Fruit fly (Drosophila melanogaster) whole organism, embryonic: ENCODE data around the gene CG7675.
A peak's percentile ranks its signal among the peaks of the same experiment; 100 is the strongest.

Experiments used
- Abd-B ChIP-seq: fragments of 200-800 bp; sonication (Bioruptor generic); optimal IDR thresholded peaks from 2 replicates; lab custom pipeline; 2018; ENCODE audit warnings: missing biosample characterization, mild to moderate bottlenecking, missing genetic modification characterization, moderate library complexity
- Antp ChIP-seq: fragments of 200-800 bp; sonication (Bioruptor generic); optimal IDR thresholded peaks from 3 replicates; lab custom pipeline; 2016; ENCODE audit warnings: missing biosample characterization, missing genetic modification characterization
- Atf-2 ChIP-seq: fragments of 200-800 bp; sonication (Bioruptor generic); optimal IDR thresholded peaks from 2 replicates; lab custom pipeline; 2016; ENCODE audit warnings: missing biosample characterization, missing genetic modification characterization
- B-H1 ChIP-seq: fragments of 200-800 bp; sonication (Bioruptor generic); IDR thresholded peaks from 3 replicates; pipeline ENCODE4 v1.3.6; 2022; ENCODE audit warnings: missing biosample characterization, missing genetic modification characterization
- CG10209 ChIP-seq: fragments of 200-800 bp; sonication (Bioruptor generic); optimal IDR thresholded peaks from 3 replicates; lab custom pipeline; 2017; ENCODE audit warnings: missing biosample characterization, mild to moderate bottlenecking, missing genetic modification characterization, missing genetic modification reagents
- CG11398 ChIP-seq: fragments of 200-800 bp; sonication (Bioruptor generic); optimal IDR thresholded peaks from 2 replicates; lab custom pipeline; 2016; ENCODE audit warnings: missing biosample characterization, missing genetic modification characterization
- CG12071 ChIP-seq: fragments of 200-800 bp; sonication (Bioruptor generic); optimal IDR thresholded peaks from 3 replicates; lab custom pipeline; 2018; ENCODE audit warnings: missing biosample characterization, mild to moderate bottlenecking, missing genetic modification characterization
- CG14441 ChIP-seq: fragments of 200-800 bp; sonication (Bioruptor generic); IDR thresholded peaks from 2 replicates; pipeline ENCODE4 v1.3.6; 2022; ENCODE audit warnings: missing biosample characterization, missing genetic modification characterization
- CG15073 ChIP-seq: fragments of 200-800 bp; sonication (Bioruptor generic); optimal IDR thresholded peaks from 2 replicates; lab custom pipeline; 2016; ENCODE audit warnings: missing biosample characterization, missing genetic modification characterization
- CG16815 ChIP-seq: fragments of 200-800 bp; sonication (Bioruptor generic); optimal IDR thresholded peaks from 3 replicates; lab custom pipeline; 2017; ENCODE audit warnings: missing biosample characterization, mild to moderate bottlenecking, missing genetic modification characterization
- CG17829 ChIP-seq: fragments of 200-800 bp; optimal IDR thresholded peaks from 2 replicates; lab custom pipeline; 2019; ENCODE audit warnings: missing biosample characterization, mild to moderate bottlenecking, missing genetic modification characterization, moderate library complexity
- CG18619 ChIP-seq: fragments of 200-800 bp; sonication (Bioruptor generic); optimal IDR thresholded peaks from 3 replicates; lab custom pipeline; 2017; ENCODE audit warnings: missing biosample characterization, mild to moderate bottlenecking, missing genetic modification characterization
- CG5245 ChIP-seq: fragments of 200-800 bp; sonication (Bioruptor generic); optimal IDR thresholded peaks from 3 replicates; lab custom pipeline; 2016; ENCODE audit warnings: missing biosample characterization, missing genetic modification characterization
- CG6254 ChIP-seq: fragments of 200-800 bp; sonication (Bioruptor generic); optimal IDR thresholded peaks from 3 replicates; lab custom pipeline; 2017; ENCODE audit warnings: mild to moderate bottlenecking, missing biosample characterization, missing genetic modification reagents, missing genetic modification characterization
- CG7372 ChIP-seq: fragments of 200-800 bp; sonication (Bioruptor generic); IDR thresholded peaks from 2 replicates; pipeline ENCODE4 v1.3.6; 2022; ENCODE audit warnings: missing biosample characterization, missing genetic modification characterization
- CG7839 ChIP-seq: fragments of 200-800 bp; sonication (Bioruptor generic); optimal IDR thresholded peaks from 3 replicates; lab custom pipeline; 2018; ENCODE audit warnings: missing biosample characterization, mild to moderate bottlenecking, missing genetic modification characterization, moderate library complexity
- CG8765 ChIP-seq: fragments of 200-800 bp; sonication (Bioruptor generic); IDR thresholded peaks from 2 replicates; pipeline ENCODE4 v1.3.6; 2022; ENCODE audit warnings: missing biosample characterization, missing genetic modification characterization
- CG8924 ChIP-seq: fragments of 200-800 bp; optimal IDR thresholded peaks from 3 replicates; lab custom pipeline; 2019; ENCODE audit warnings: missing biosample characterization, mild to moderate bottlenecking, missing genetic modification characterization, moderate library complexity
- Chrac-16 ChIP-seq: fragments of 200-800 bp; sonication (Bioruptor generic); optimal IDR thresholded peaks from 3 replicates; lab custom pipeline; 2016; ENCODE audit warnings: missing biosample characterization, missing genetic modification characterization
- D19A ChIP-seq: fragments of 200-800 bp; optimal IDR thresholded peaks from 3 replicates; lab custom pipeline; 2019; ENCODE audit warnings: missing biosample characterization, mild to moderate bottlenecking, missing genetic modification characterization, moderate library complexity
- Doc2 ChIP-seq: fragments of 200-800 bp; sonication (Bioruptor generic); IDR thresholded peaks from 2 replicates; pipeline ENCODE4 v1.3.6; 2022; ENCODE audit warnings: missing biosample characterization, missing genetic modification characterization
- Dp ChIP-seq: fragments of 200-800 bp; sonication (Bioruptor generic); optimal IDR thresholded peaks from 2 replicates; lab custom pipeline; 2018; ENCODE audit warnings: missing biosample characterization, mild to moderate bottlenecking, missing genetic modification characterization, moderate library complexity
- HLH54F ChIP-seq: fragments of 200-800 bp; sonication (Bioruptor generic); optimal IDR thresholded peaks from 3 replicates; lab custom pipeline; 2016; ENCODE audit warnings: missing biosample characterization, missing genetic modification characterization
- Jarid2 ChIP-seq: fragments of 200-800 bp; sonication (Bioruptor generic); optimal IDR thresholded peaks from 3 replicates; lab custom pipeline; 2017; ENCODE audit warnings: mild to moderate bottlenecking, missing biosample characterization, missing genetic modification reagents, missing genetic modification characterization
- Nf-YA ChIP-seq: fragments of 200-800 bp; sonication (Bioruptor generic); IDR thresholded peaks from 2 replicates; pipeline ENCODE4 v1.3.6; 2022; ENCODE audit warnings: missing biosample characterization, missing genetic modification characterization
- NfI ChIP-seq: fragments of 200-800 bp; sonication (Bioruptor generic); optimal IDR thresholded peaks from 3 replicates; lab custom pipeline; 2018; ENCODE audit warnings: missing biosample characterization, mild to moderate bottlenecking, missing genetic modification characterization, moderate library complexity
- Oaz ChIP-seq: fragments of 200-800 bp; sonication (Bioruptor generic); IDR thresholded peaks from 2 replicates; pipeline ENCODE4 v1.3.6; 2022; ENCODE audit warnings: missing biosample characterization, missing genetic modification characterization
- Tbp ChIP-seq: fragments of >200 bp; optimal IDR thresholded peaks from 2 replicates; lab custom pipeline; 2018; ENCODE audit warnings: missing biosample characterization, missing genetic modification characterization
- ab ChIP-seq: fragments of 200-800 bp; sonication (Bioruptor generic); optimal IDR thresholded peaks from 2 replicates; lab custom pipeline; 2016; ENCODE audit warnings: missing biosample characterization, missing genetic modification characterization
- al ChIP-seq: fragments of 200-800 bp; sonication (Bioruptor generic); IDR thresholded peaks from 2 replicates; pipeline ENCODE4 v1.3.6; 2022; ENCODE audit warnings: missing biosample characterization, missing genetic modification characterization
- az2 ChIP-seq: fragments of 200-800 bp; sonication (Bioruptor generic); optimal IDR thresholded peaks from 3 replicates; lab custom pipeline; 2016; ENCODE audit warnings: missing biosample characterization, missing genetic modification characterization
- bab2 ChIP-seq: fragments of 200-800 bp; sonication (Bioruptor generic); optimal IDR thresholded peaks from 2 replicates; lab custom pipeline; 2016; ENCODE audit warnings: missing biosample characterization, missing genetic modification characterization
- bcd ChIP-seq: fragments of 200-800 bp; sonication (Bioruptor generic); optimal IDR thresholded peaks from 2 replicates; lab custom pipeline; 2017; ENCODE audit warnings: missing biosample characterization, mild to moderate bottlenecking, missing genetic modification characterization
- btn ChIP-seq: fragments of 200-800 bp; sonication (Bioruptor generic); optimal IDR thresholded peaks from 2 replicates; lab custom pipeline; 2016; ENCODE audit warnings: missing biosample characterization, missing genetic modification characterization
- cato ChIP-seq: fragments of 200-800 bp; sonication (Bioruptor generic); optimal IDR thresholded peaks from 2 replicates; lab custom pipeline; 2016; ENCODE audit warnings: missing biosample characterization, missing genetic modification characterization, borderline replicate concordance
- caup ChIP-seq: fragments of 200-800 bp; sonication (Bioruptor generic); optimal IDR thresholded peaks from 3 replicates; lab custom pipeline; 2017; ENCODE audit warnings: missing biosample characterization, mild to moderate bottlenecking, missing genetic modification characterization, moderate library complexity; ENCODE audit not compliant: severe bottlenecking
- dan ChIP-seq: fragments of 200-800 bp; sonication (Bioruptor generic); IDR thresholded peaks from 2 replicates; pipeline ENCODE4 v1.3.6; 2022; ENCODE audit warnings: missing biosample characterization, missing genetic modification characterization
- dmrt11E ChIP-seq: fragments of 200-800 bp; sonication (Bioruptor generic); optimal IDR thresholded peaks from 3 replicates; lab custom pipeline; 2018; ENCODE audit warnings: missing biosample characterization, mild to moderate bottlenecking, missing genetic modification characterization, moderate library complexity
- eyg ChIP-seq: fragments of 200-800 bp; sonication (Bioruptor generic); optimal IDR thresholded peaks from 3 replicates; lab custom pipeline; 2016; ENCODE audit warnings: missing biosample characterization, missing genetic modification characterization
- lab ChIP-seq: fragments of 200-800 bp; sonication (Bioruptor generic); optimal IDR thresholded peaks from 3 replicates; lab custom pipeline; 2017; ENCODE audit warnings: missing biosample characterization, missing genetic modification characterization, mild to moderate bottlenecking, moderate library complexity, missing genetic modification reagents
- luna ChIP-seq: fragments of 200-800 bp; sonication (Bioruptor generic); optimal IDR thresholded peaks from 2 replicates; lab custom pipeline; 2016; ENCODE audit warnings: missing biosample characterization, missing genetic modification characterization
- mirr ChIP-seq: fragments of 200-800 bp; sonication (Bioruptor generic); optimal IDR thresholded peaks from 3 replicates; lab custom pipeline; 2018; ENCODE audit warnings: missing biosample characterization, mild to moderate bottlenecking, missing genetic modification characterization
- nerfin-1 ChIP-seq: fragments of 200-800 bp; sonication (Bioruptor generic); optimal IDR thresholded peaks from 3 replicates; lab custom pipeline; 2019; ENCODE audit warnings: missing biosample characterization, mild to moderate bottlenecking, missing genetic modification characterization, moderate library complexity
- oc ChIP-seq: fragments of 200-800 bp; sonication (Bioruptor generic); optimal IDR thresholded peaks from 2 replicates; lab custom pipeline; 2018; ENCODE audit warnings: missing biosample characterization, mild to moderate bottlenecking, missing genetic modification characterization, moderate library complexity
- p53 ChIP-seq: fragments of 200-800 bp; sonication (Bioruptor generic); optimal IDR thresholded peaks from 2 replicates; lab custom pipeline; 2016; ENCODE audit warnings: missing biosample characterization, missing genetic modification characterization
- pb ChIP-seq: fragments of 200-800 bp; sonication (Bioruptor generic); optimal IDR thresholded peaks from 3 replicates; lab custom pipeline; 2016; ENCODE audit warnings: missing biosample characterization, missing genetic modification characterization
- sim ChIP-seq: fragments of 200-800 bp; sonication (Bioruptor generic); IDR thresholded peaks from 2 replicates; pipeline ENCODE4 v1.3.6; 2022; ENCODE audit warnings: missing biosample characterization, missing genetic modification characterization
- twi ChIP-seq: fragments of 200-800 bp; optimal IDR thresholded peaks from 2 replicates; lab custom pipeline; 2019; ENCODE audit warnings: missing biosample characterization, mild to moderate bottlenecking, missing genetic modification characterization, moderate library complexity
- zen ChIP-seq: fragments of 200-800 bp; sonication (Bioruptor generic); optimal IDR thresholded peaks from 3 replicates; lab custom pipeline; 2018; ENCODE audit warnings: missing biosample characterization, mild to moderate bottlenecking, missing genetic modification characterization, moderate library complexity

Gene CG7675

dm6 chr3R:18402549-18403429 is 21.8 kb upstream of the CG7675 start, which contains the start of the genes Wdr37 and koko (continued):
- peak; percentile 46 for TF ChIP-seq p53 (GFP tag; lab: Kevin White, UChicago)
- peak; percentile 95 for TF ChIP-seq nerfin-1
- peak; percentile 81 for TF ChIP-seq Doc2 (GFP tag; lab: Robert Waterston, UW)
- TF ChIP-seq Oaz (GFP tag; lab: Robert Waterston, UW): peak; percentile 89
- TF ChIP-seq CG6254 (GFP tag; lab: Kevin White, UChicago): peak; percentile 96
- peak; percentile 95 for TF ChIP-seq CG14441 (GFP tag; lab: Robert Waterston, UW)
- peak; percentile 63 for TF ChIP-seq Jarid2 (GFP tag; lab: Kevin White, UChicago)
- peak; percentile 69 for TF ChIP-seq Atf-2
- TF ChIP-seq Chrac-16 (GFP tag; lab: Kevin White, UChicago): peak; percentile 97
- TF ChIP-seq dmrt11E (tag; lab: Kevin White, UChicago): peak; percentile 98
- peak; percentile 82 for TF ChIP-seq CG5245
- peak; percentile 36 for TF ChIP-seq mirr (GFP tag; lab: Kevin White, UChicago)
- TF ChIP-seq B-H1 (GFP tag; lab: Robert Waterston, UW): peak; percentile 95
- peak; percentile 89 for TF ChIP-seq lab
- TF ChIP-seq al: peak; percentile 98
- peak; percentile 94 for TF ChIP-seq D19A (tag; lab: Kevin White, UChicago)
- TF ChIP-seq twi: peak; percentile 95
- peak; percentile 98 for TF ChIP-seq zen (tag; lab: Kevin White, UChicago)
- peak; percentile 90 for TF ChIP-seq NfI
- TF ChIP-seq cato (GFP tag; lab: Kevin White, UChicago): peak; percentile 94
- peak; percentile 95 for TF ChIP-seq Nf-YA
- peak; percentile 58 for TF ChIP-seq eyg (GFP tag; lab: Kevin White, UChicago)
- peak; percentile 94 for TF ChIP-seq caup (GFP tag; lab: Kevin White, UChicago)
- TF ChIP-seq CG8924 (tag; lab: Kevin White, UChicago): peak; percentile 98
- peak; percentile 96 for TF ChIP-seq bcd (GFP tag; lab: Kevin White, UChicago)
- peak; percentile 16 for TF ChIP-seq pb (GFP tag; lab: Kevin White, UChicago)
- peak; percentile 75 for TF ChIP-seq bab2 (GFP tag; lab: Kevin White, UChicago)
- peak; percentile 98 for TF ChIP-seq CG7839 (tag; lab: Kevin White, UChicago)
- TF ChIP-seq sim (GFP tag; lab: Robert Waterston, UW): peak; percentile 96
- peak; percentile 96 for TF ChIP-seq oc (tag; lab: Kevin White, UChicago)
- peak; percentile 96 for TF ChIP-seq CG16815 (GFP tag; lab: Kevin White, UChicago)
- peak; percentile 98 for TF ChIP-seq CG17829 (tag; lab: Kevin White, UChicago)
- peak; percentile 49 for TF ChIP-seq Dp (GFP tag; lab: Kevin White, UChicago)
- peak; percentile 24 for TF ChIP-seq CG12071 (GFP tag; lab: Kevin White, UChicago)
- TF ChIP-seq Tbp (GFP tag; lab: Kevin White, UChicago): no peak
- peak; percentile 94 for TF ChIP-seq CG18619 (GFP tag; lab: Kevin White, UChicago)
- TF ChIP-seq btn: peak; percentile 69
- peak; percentile 91 for TF ChIP-seq dan
- peak; percentile 98 for TF ChIP-seq CG7372 (GFP tag; lab: Robert Waterston, UW)
- TF ChIP-seq Abd-B (GFP tag; lab: Kevin White, UChicago): peak; percentile 98
- peak; percentile 97 for TF ChIP-seq az2 (GFP tag; lab: Kevin White, UChicago)
- peak; percentile 96 for TF ChIP-seq CG10209 (GFP tag; lab: Kevin White, UChicago)
- TF ChIP-seq ab: peak; percentile 53
- TF ChIP-seq CG8765 (GFP tag; lab: Robert Waterston, UW): peak; percentile 90
- peak; percentile 61 for TF ChIP-seq HLH54F (GFP tag; lab: Kevin White, UChicago)
- peak; percentile 81 for TF ChIP-seq CG15073 (GFP tag; lab: Kevin White, UChicago)
- TF ChIP-seq Antp (GFP tag; lab: Kevin White, UChicago): peak; percentile 81
- TF ChIP-seq CG11398: no peak
- TF ChIP-seq luna (GFP tag; lab: Kevin White, UChicago): peak; percentile 28
